Worm (Caenorhabditis elegans): Measurements from ENCODE around the gene F57F5.3.

Gene F57F5.3

ce11 chrV:12006495-12006894 is at the start of gene F57F5.3:
Gene F57F5.3 (minus strand): TSS chrV:12006595.
- TF ChIP-seq M03D4.4 (tag; optimal IDR thresholded peaks at IDR 0.05): no peak
- TF ChIP-seq unc-120 (tag; optimal IDR thresholded peaks at IDR 0.05; ENCODE audit: poor library complexity, severe bottlenecking): no peak
- no peak for TF ChIP-seq ham-2 (GFP tag; optimal IDR thresholded peaks at IDR 0.05)
- TF ChIP-seq lin-13 (tag; optimal IDR thresholded peaks at IDR 0.05): no peak
- TF ChIP-seq drap-1 (GFP tag; optimal IDR thresholded peaks at IDR 0.05): no peak
- TF ChIP-seq pha-4 (tag; optimal IDR thresholded peaks at IDR 0.05): no peak
- TF ChIP-seq lin-32 (GFP tag; optimal IDR thresholded peaks at IDR 0.05): no peak
- no peak for TF ChIP-seq zip-8 (tag; optimal IDR thresholded peaks at IDR 0.05)
- TF ChIP-seq ceh-43 (GFP tag; optimal IDR thresholded peaks at IDR 0.05): no peak
- no peak for TF ChIP-seq blmp-1 (tag; optimal IDR thresholded peaks at IDR 0.05)
- no peak for TF ChIP-seq lsy-2 (tag; optimal IDR thresholded peaks at IDR 0.05)
- no peak for TF ChIP-seq elt-3 (tag; optimal IDR thresholded peaks at IDR 0.05)
- no peak for TF ChIP-seq nhr-12 (tag; optimal IDR thresholded peaks at IDR 0.05)

- no peak for TF ChIP-seq snpc-4 (tag; optimal IDR thresholded peaks at IDR 0.05)
Measured at ce11 chrV:12053598-12053997, 47.2 kb upstream of the F57F5.3 start, which contains the start of gene F10C2.7. Gene F10C2.7 (plus strand): TSS chrV:12053898.

- no peak for TF ChIP-seq zip-8 (tag; optimal IDR thresholded peaks at IDR 0.05)
- TF ChIP-seq unc-120 (tag; optimal IDR thresholded peaks at IDR 0.05; ENCODE audit: poor library complexity, severe bottlenecking): no peak
- TF ChIP-seq blmp-1 (tag; optimal IDR thresholded peaks at IDR 0.05): no peak
- TF ChIP-seq snpc-4 (tag; optimal IDR thresholded peaks at IDR 0.05): no peak
- TF ChIP-seq ceh-83 (GFP tag; optimal IDR thresholded peaks at IDR 0.05): no peak
- no peak for TF ChIP-seq lin-13 (tag; optimal IDR thresholded peaks at IDR 0.05)
- TF ChIP-seq nhr-237 (tag; optimal IDR thresholded peaks at IDR 0.05): no peak
- TF ChIP-seq ceh-43 (GFP tag; optimal IDR thresholded peaks at IDR 0.05): no peak
- TF ChIP-seq elt-3 (tag; optimal IDR thresholded peaks at IDR 0.05): no peak
- no peak for TF ChIP-seq cnd-1 (tag; optimal IDR thresholded peaks at IDR 0.05)
- TF ChIP-seq ceh-39 (tag; optimal IDR thresholded peaks at IDR 0.05): no peak
- TF ChIP-seq mab-5 (tag; optimal IDR thresholded peaks at IDR 0.05): no peak
- TF ChIP-seq M03D4.4 (tag; optimal IDR thresholded peaks at IDR 0.05): no peak
- TF ChIP-seq ces-1 (GFP tag; optimal IDR thresholded peaks at IDR 0.05): no peak
- TF ChIP-seq ztf-11 (tag; optimal IDR thresholded peaks at IDR 0.05): no peak
- no peak for TF ChIP-seq nhr-28 (tag; optimal IDR thresholded peaks at IDR 0.05)
- no peak for TF ChIP-seq sptf-1 (tag; optimal IDR thresholded peaks at IDR 0.05)
- TF ChIP-seq elt-1 (tag; optimal IDR thresholded peaks at IDR 0.05; ENCODE audit: borderline replicate concordance, insufficient read depth): no peak
- TF ChIP-seq nhr-12 (tag; optimal IDR thresholded peaks at IDR 0.05): no peak
Measured at ce11 chrV:12048445-12048844, 42.0 kb upstream of the F57F5.3 start, which contains the start of gene dars-2. Gene dars-2 (plus strand): TSS chrV:12048745.

DNA sequence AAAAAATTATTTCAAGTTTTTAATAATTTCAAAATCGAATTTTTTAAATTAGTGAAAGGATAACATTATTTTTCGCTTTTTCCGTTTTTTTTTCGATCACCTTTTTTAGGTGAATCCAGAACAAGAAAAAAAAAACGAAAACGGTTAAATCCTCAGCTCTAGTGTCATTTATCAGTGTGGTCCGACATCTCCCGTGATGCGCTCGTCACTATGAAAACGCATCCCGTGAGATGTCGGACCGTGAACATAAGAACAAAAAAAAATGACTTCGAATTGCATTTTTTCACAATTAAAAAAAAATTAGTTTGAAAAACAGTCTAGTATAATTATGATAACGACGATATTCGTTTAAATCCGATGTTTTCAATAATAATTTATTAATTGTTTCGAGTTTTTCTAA is 41.3 kb upstream of the F57F5.3 start:
- TF ChIP-seq sem-2 (GFP tag; optimal IDR thresholded peaks at IDR 0.05) (no peak), mls-2 (tag; optimal IDR thresholded peaks at IDR 0.05) (no peak), bed-3 (GFP tag; optimal IDR thresholded peaks at IDR 0.05) (no peak), nhr-28 (tag; optimal IDR thresholded peaks at IDR 0.05) (no peak)

DNA sequence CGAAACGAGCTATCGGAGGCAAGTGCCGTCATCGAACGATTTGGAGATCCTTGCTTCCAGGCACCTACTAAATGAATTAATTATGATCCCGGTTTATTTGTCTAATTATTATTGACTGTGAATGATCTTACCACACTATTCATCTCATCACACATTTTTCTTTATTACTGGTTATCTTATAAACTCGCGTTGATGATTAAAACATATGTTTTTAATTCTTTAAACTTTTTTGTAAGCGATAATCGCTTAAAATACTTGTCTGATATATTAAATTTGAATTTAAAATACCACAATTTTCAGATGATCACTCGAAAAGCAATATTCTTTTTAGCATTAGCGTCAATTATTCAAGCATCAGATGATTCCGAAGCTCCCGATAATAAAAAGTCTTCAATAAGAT is 38.7 kb upstream of the F57F5.3 start, which contains the start of gene F10C2.5:
TSS of gene F10C2.5 (plus strand) at position 301 of the 400 bp plus-strand sequence.
- TF ChIP-seq tbx-8 (GFP tag; optimal IDR thresholded peaks at IDR 0.05) (no peak), ceh-43 (GFP tag; optimal IDR thresholded peaks at IDR 0.05) (no peak), ceh-39 (tag; optimal IDR thresholded peaks at IDR 0.05) (no peak), ces-1 (GFP tag; optimal IDR thresholded peaks at IDR 0.05) (no peak), nhr-237 (tag; optimal IDR thresholded peaks at IDR 0.05) (no peak), nhr-76 (tag; optimal IDR thresholded peaks at IDR 0.05) (no peak)

DNA sequence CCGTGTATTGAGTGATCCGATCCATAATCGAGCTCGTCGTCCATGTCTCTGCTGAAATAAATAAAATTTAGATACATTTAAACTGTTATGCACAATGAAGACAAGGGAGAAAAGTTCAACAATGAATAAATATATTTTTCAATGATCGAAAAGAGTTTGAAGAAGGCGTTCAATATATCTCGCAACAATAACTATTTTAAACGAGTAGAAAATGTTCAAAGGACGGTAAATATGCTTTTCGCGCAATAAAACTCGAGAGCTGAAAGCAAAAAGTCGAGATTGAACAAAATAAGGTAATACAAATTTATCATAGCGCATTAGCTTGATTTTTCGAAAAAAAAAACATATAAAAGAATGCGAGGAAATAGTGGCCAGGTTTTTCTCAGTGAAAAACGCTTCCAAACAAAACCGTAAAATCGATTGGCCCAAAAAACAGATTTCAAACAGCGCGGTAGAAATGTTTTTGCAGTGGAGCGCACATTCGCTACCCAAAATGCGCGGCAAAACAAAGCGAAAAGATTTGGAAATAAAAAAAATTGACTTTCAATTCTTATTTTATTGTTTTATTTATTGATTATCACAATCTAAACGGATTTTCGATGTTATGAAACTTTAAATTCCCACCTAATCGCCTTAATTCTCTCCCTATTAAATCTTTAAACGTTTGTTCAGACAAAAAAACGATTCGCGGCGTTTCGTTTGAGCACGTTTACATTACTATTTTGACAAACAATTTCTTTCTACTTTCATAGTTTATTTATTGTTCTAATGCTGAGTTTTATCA is 34.6 kb upstream of the F57F5.3 start, which contains the start of the genes kup-1 and F10C2.4:
TSS of gene kup-1 (minus strand) at position 51 of the 784 bp plus-strand sequence.
TSS of gene F10C2.4 (plus strand) at position 734 of the 784 bp plus-strand sequence.
- TF ChIP-seq nhr-2 (tag; optimal IDR thresholded peaks at IDR 0.05): peak; percentile 13
- peak; percentile 5 for TF ChIP-seq nhr-237 (tag; optimal IDR thresholded peaks at IDR 0.05)
- peak; percentile 39 for TF ChIP-seq lsy-2 (tag; optimal IDR thresholded peaks at IDR 0.05)
- peak; percentile 53 for TF ChIP-seq mep-1 (tag; optimal IDR thresholded peaks at IDR 0.05)
- TF ChIP-seq ceh-39 (tag; optimal IDR thresholded peaks at IDR 0.05): peak; percentile 61
- no peak for TF ChIP-seq lin-13 (tag; optimal IDR thresholded peaks at IDR 0.05)
- TF ChIP-seq elt-1 (tag; optimal IDR thresholded peaks at IDR 0.05; ENCODE audit: borderline replicate concordance, insufficient read depth): no peak

All from whole organism, mixed stage, embryonic.